Worm (Caenorhabditis elegans): ENCODE results near the gene cyp-31A3.

ce11 chrIV:4789445-4789844, 28.6 kb downstream of the cyp-31A3 start, which contains the start of gene R11E3.1:
- no peak for TF ChIP-seq blmp-1 (tag; optimal IDR thresholded peaks at IDR 0.05)
- no peak for TF ChIP-seq ztf-11 (tag; optimal IDR thresholded peaks at IDR 0.05)
- TF ChIP-seq nhr-28 (tag; optimal IDR thresholded peaks at IDR 0.05): no peak
- no peak for TF ChIP-seq elt-1 (tag; optimal IDR thresholded peaks at IDR 0.05; ENCODE audit: borderline replicate concordance, insufficient read depth)
- TF ChIP-seq elt-3 (tag; optimal IDR thresholded peaks at IDR 0.05): no peak
- TF ChIP-seq pha-4 (tag; optimal IDR thresholded peaks at IDR 0.05): no peak
- TF ChIP-seq unc-62 (GFP tag; optimal IDR thresholded peaks at IDR 0.05): no peak
- TF ChIP-seq nhr-237 (tag; optimal IDR thresholded peaks at IDR 0.05): no peak
- no peak for TF ChIP-seq nhr-12 (tag; optimal IDR thresholded peaks at IDR 0.05)
- no peak for TF ChIP-seq ces-1 (GFP tag; optimal IDR thresholded peaks at IDR 0.05)
- no peak for TF ChIP-seq lin-13 (tag; optimal IDR thresholded peaks at IDR 0.05)
- TF ChIP-seq unc-39 (tag; optimal IDR thresholded peaks at IDR 0.05): no peak
- TF ChIP-seq mab-5 (tag; optimal IDR thresholded peaks at IDR 0.05): no peak

Data from whole organism, mixed stage, embryonic.